Worm (Caenorhabditis elegans) whole organism, late embryonic: ENCODE measurements around the gene unc-1.

Experiments used
- C38D4.7 ChIP-seq: fragments of 200-800 bp; sonication (Bioruptor generic); optimal IDR thresholded peaks from 2 replicates; lab custom pipeline; 2018; ENCODE audit warnings: mild to moderate bottlenecking, missing genetic modification characterization, moderate library complexity, missing compliant biosample characterization
- K09A11.1 ChIP-seq: sonication (generic microtip); optimal IDR thresholded peaks from 2 replicates; lab custom pipeline; 2017; ENCODE audit warnings: antibody characterized with exemption, mild to moderate bottlenecking, missing genetic modification characterization, missing compliant biosample characterization; ENCODE audit not compliant: insufficient read depth
- Y22D7AL.16 ChIP-seq: sonication (generic microtip); optimal IDR thresholded peaks from 2 replicates; lab custom pipeline; 2016; ENCODE audit warnings: missing genetic modification characterization, missing compliant biosample characterization
- hlh-30 ChIP-seq: sonication (generic microtip); optimal IDR thresholded peaks from 2 replicates; lab custom pipeline; 2017; ENCODE audit warnings: antibody characterized with exemption, missing genetic modification characterization, missing compliant biosample characterization; ENCODE audit not compliant: insufficient read depth
- hlh-8 ChIP-seq: sonication (generic microtip); optimal IDR thresholded peaks from 2 replicates; lab custom pipeline; 2016; ENCODE audit warnings: missing genotype, missing genetic modification characterization, missing compliant biosample characterization
- pha-4 ChIP-seq: fragments of 150-350 bp; optimal IDR thresholded peaks from 2 replicates; lab custom pipeline; 2018; ENCODE audit warnings: missing biosample characterization, missing genetic modification reagents, missing genetic modification characterization
- pqm-1 ChIP-seq: sonication (generic microtip); optimal IDR thresholded peaks from 2 replicates; lab custom pipeline; 2016; ENCODE audit warnings: missing genetic modification characterization, missing compliant biosample characterization
- ref-2 ChIP-seq: sonication (generic microtip); optimal IDR thresholded peaks from 2 replicates; lab custom pipeline; 2016; ENCODE audit warnings: missing genetic modification characterization, missing compliant biosample characterization
- sox-2 ChIP-seq: fragments of 200-800 bp; sonication (Bioruptor generic); IDR thresholded peaks from 2 replicates; pipeline ENCODE4 v1.3.6; 2022; ENCODE audit warnings: missing genetic modification reagents, missing genetic modification characterization, missing compliant biosample characterization
- sox-4 ChIP-seq: sonication (generic microtip); optimal IDR thresholded peaks from 2 replicates; lab custom pipeline; 2017; ENCODE audit warnings: mild to moderate bottlenecking, missing genetic modification characterization, inconsistent platforms, missing compliant biosample characterization
- tbx-2 ChIP-seq: sonication (generic microtip); optimal IDR thresholded peaks from 2 replicates; lab custom pipeline; 2016; ENCODE audit warnings: missing genetic modification characterization, missing compliant biosample characterization

DNA sequence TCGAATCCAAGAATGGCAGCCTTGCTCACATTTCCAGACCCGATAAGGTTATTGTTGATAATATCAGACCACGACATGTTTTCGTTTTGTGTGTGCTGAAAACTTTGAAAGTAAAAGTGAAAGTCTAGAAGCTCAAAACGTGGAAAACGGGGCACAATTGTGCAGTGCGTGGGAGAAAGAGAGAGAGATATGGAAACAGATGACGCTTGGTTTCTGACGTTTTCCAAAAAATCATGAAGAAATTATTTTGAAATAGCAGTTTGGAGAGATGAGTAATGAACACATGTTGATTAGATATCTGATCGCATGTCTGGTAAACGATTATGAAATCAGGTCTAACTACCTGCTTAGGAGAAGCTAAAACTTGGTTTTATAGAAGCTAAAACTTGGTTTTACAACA, 18.3 kb upstream of the unc-1 start, which contains the start of gene pfn-3:
- TF ChIP-seq pha-4 (no peak), sox-2 (no peak), C38D4.7 (no peak), K09A11.1 (tag; lab: Kevin White, UChicago) (no peak), tbx-2 (tag; lab: Kevin White, UChicago) (no peak), Y22D7AL.16 (tag; lab: Kevin White, UChicago) (no peak), hlh-8 (tag; lab: Kevin White, UChicago) (no peak), hlh-30 (tag; lab: Kevin White, UChicago) (no peak), ref-2 (tag; lab: Kevin White, UChicago) (no peak), pqm-1 (tag; lab: Kevin White, UChicago) (no peak), sox-4 (tag; lab: Kevin White, UChicago) (no peak)
